Worm (Caenorhabditis elegans) whole organism, midembryonic: ENCODE measurements around the gene clpp-1.

Source experiments
- T22C8.4 ChIP-seq: fragments of 200-800 bp; sonication (Bioruptor generic); IDR thresholded peaks from 2 replicates; pipeline ENCODE4 v1.3.6; 2022; ENCODE audit warnings: missing genetic modification characterization, missing compliant biosample characterization
- cog-1 ChIP-seq: sonication (generic microtip); optimal IDR thresholded peaks from 2 replicates; lab custom pipeline; 2016; ENCODE audit warnings: missing genetic modification characterization, missing compliant biosample characterization
- flt-1 ChIP-seq: fragments of 200-800 bp; sonication (Bioruptor generic); IDR thresholded peaks from 2 replicates; pipeline ENCODE4 v1.3.6; 2022; ENCODE audit warnings: missing genetic modification characterization, missing compliant biosample characterization
- klf-2 ChIP-seq: fragments of 200-800 bp; sonication (Bioruptor generic); conservative IDR thresholded peaks from 2 replicates; pipeline ENCODE4 v1.3.6; 2022; ENCODE audit warnings: missing genetic modification reagents, missing genetic modification characterization, missing compliant biosample characterization
- med-1 ChIP-seq: sonication (generic microtip); optimal IDR thresholded peaks from 2 replicates; lab custom pipeline; 2017; ENCODE audit warnings: missing genetic modification characterization, mild to moderate bottlenecking, missing compliant biosample characterization, antibody characterized with exemption, missing genetic modification reagents; ENCODE audit not compliant: insufficient read depth
- ref-1 ChIP-seq: fragments of 200-800 bp; sonication (Bioruptor generic); conservative IDR thresholded peaks from 2 replicates; pipeline ENCODE4 v1.3.6; 2022; ENCODE audit warnings: missing genetic modification reagents, missing genetic modification characterization, missing compliant biosample characterization
- tab-1 ChIP-seq: fragments of 200-800 bp; sonication (Bioruptor generic); IDR thresholded peaks from 2 replicates; pipeline ENCODE4 v1.3.6; 2022; ENCODE audit warnings: missing genetic modification characterization, missing compliant biosample characterization
- ztf-23 ChIP-seq: fragments of 200-800 bp; sonication (Bioruptor generic); IDR thresholded peaks from 2 replicates; pipeline ENCODE4 v1.3.6; 2022; ENCODE audit warnings: missing genetic modification reagents, missing genetic modification characterization, missing compliant biosample characterization
- ztf-29 ChIP-seq: fragments of 200-800 bp; sonication (Bioruptor generic); IDR thresholded peaks from 2 replicates; pipeline ENCODE4 v1.3.6; 2022; ENCODE audit warnings: missing genetic modification reagents, missing genetic modification characterization, missing compliant biosample characterization

Gene clpp-1

ce11 chrII:10300082-10300749, 2.4 kb downstream of the clpp-1 start, which contains the start of gene nep-26:
Gene nep-26 (minus strand): TSS chrII:10300132.
- TF ChIP-seq ref-1 (GFP tag; lab: Robert Waterston, UW) = no peak
- TF ChIP-seq tab-1 (GFP tag; lab: Robert Waterston, UW) = no peak
- TF ChIP-seq ztf-29 (GFP tag; lab: Robert Waterston, UW) = no peak
- TF ChIP-seq med-1 (GFP tag; lab: Kevin White, UChicago) = no peak
- no peak for TF ChIP-seq ztf-23 (GFP tag; lab: Robert Waterston, UW)
- TF ChIP-seq cog-1 (tag; lab: Kevin White, UChicago) = no peak
- TF ChIP-seq klf-2 (GFP tag; lab: Robert Waterston, UW) = no peak
- no peak for TF ChIP-seq T22C8.4 (GFP tag; lab: Robert Waterston, UW)
- TF ChIP-seq flt-1 (GFP tag; lab: Robert Waterston, UW) = no peak

- no peak for TF ChIP-seq cog-1 (tag; lab: Kevin White, UChicago)
- no peak for TF ChIP-seq med-1 (GFP tag; lab: Kevin White, UChicago)
- no peak for TF ChIP-seq ztf-23 (GFP tag; lab: Robert Waterston, UW)
- TF ChIP-seq klf-2 (GFP tag; lab: Robert Waterston, UW) = no peak
- TF ChIP-seq tab-1 (GFP tag; lab: Robert Waterston, UW) = no peak
- TF ChIP-seq ztf-29 (GFP tag; lab: Robert Waterston, UW) = no peak
- no peak for TF ChIP-seq ref-1 (GFP tag; lab: Robert Waterston, UW)
- TF ChIP-seq flt-1 (GFP tag; lab: Robert Waterston, UW) = no peak
- TF ChIP-seq T22C8.4 (GFP tag; lab: Robert Waterston, UW) = no peak
These were observed 8.4 kb downstream of the clpp-1 start for ce11 chrII:10294262-10294661.

ce11 chrII:10288926-10289325, 13.7 kb downstream of the clpp-1 start:
- TF ChIP-seq T22C8.4 (GFP tag; lab: Robert Waterston, UW) (no peak), cog-1 (tag; lab: Kevin White, UChicago) (no peak), flt-1 (GFP tag; lab: Robert Waterston, UW) (no peak), med-1 (GFP tag; lab: Kevin White, UChicago) (no peak), ztf-29 (GFP tag; lab: Robert Waterston, UW) (no peak), klf-2 (GFP tag; lab: Robert Waterston, UW) (no peak), tab-1 (GFP tag; lab: Robert Waterston, UW) (no peak), ztf-23 (GFP tag; lab: Robert Waterston, UW) (no peak)

- no peak for TF ChIP-seq med-1 (GFP tag; lab: Kevin White, UChicago)
- no peak for TF ChIP-seq klf-2 (GFP tag; lab: Robert Waterston, UW)
- no peak for TF ChIP-seq flt-1 (GFP tag; lab: Robert Waterston, UW)
- no peak for TF ChIP-seq ztf-29 (GFP tag; lab: Robert Waterston, UW)
- no peak for TF ChIP-seq cog-1 (tag; lab: Kevin White, UChicago)
- no peak for TF ChIP-seq T22C8.4 (GFP tag; lab: Robert Waterston, UW)
- no peak for TF ChIP-seq ref-1 (GFP tag; lab: Robert Waterston, UW)
- TF ChIP-seq tab-1 (GFP tag; lab: Robert Waterston, UW) = no peak
- TF ChIP-seq ztf-23 (GFP tag; lab: Robert Waterston, UW) = no peak
These were observed 17.7 kb downstream of the clpp-1 start for ce11 chrII:10284991-10285390.

ce11 chrII:10283145-10283544, 19.5 kb downstream of the clpp-1 start:
- TF ChIP-seq T22C8.4 (GFP tag; lab: Robert Waterston, UW) (no peak), tab-1 (GFP tag; lab: Robert Waterston, UW) (no peak), cog-1 (tag; lab: Kevin White, UChicago) (no peak), ref-1 (GFP tag; lab: Robert Waterston, UW) (no peak), ztf-23 (GFP tag; lab: Robert Waterston, UW) (no peak), flt-1 (GFP tag; lab: Robert Waterston, UW) (no peak), klf-2 (GFP tag; lab: Robert Waterston, UW) (no peak), med-1 (GFP tag; lab: Kevin White, UChicago) (no peak), ztf-29 (GFP tag; lab: Robert Waterston, UW) (no peak)

- TF ChIP-seq ref-1 (GFP tag; lab: Robert Waterston, UW) (no peak), klf-2 (GFP tag; lab: Robert Waterston, UW) (no peak), ztf-23 (GFP tag; lab: Robert Waterston, UW) (no peak), tab-1 (GFP tag; lab: Robert Waterston, UW) (no peak), ztf-29 (GFP tag; lab: Robert Waterston, UW) (no peak), flt-1 (GFP tag; lab: Robert Waterston, UW) (no peak), med-1 (GFP tag; lab: Kevin White, UChicago) (no peak), T22C8.4 (GFP tag; lab: Robert Waterston, UW) (no peak), cog-1 (tag; lab: Kevin White, UChicago) (no peak)
These were observed 21.0 kb downstream of the clpp-1 start for ce11 chrII:10281674-10282073.

- TF ChIP-seq ztf-23 (GFP tag; lab: Robert Waterston, UW) (no peak), tab-1 (GFP tag; lab: Robert Waterston, UW) (no peak), ref-1 (GFP tag; lab: Robert Waterston, UW) (no peak), flt-1 (GFP tag; lab: Robert Waterston, UW) (no peak), T22C8.4 (GFP tag; lab: Robert Waterston, UW) (no peak), cog-1 (tag; lab: Kevin White, UChicago) (no peak), klf-2 (GFP tag; lab: Robert Waterston, UW) (no peak), med-1 (GFP tag; lab: Kevin White, UChicago) (no peak), ztf-29 (GFP tag; lab: Robert Waterston, UW) (no peak)
These were observed 23.1 kb downstream of the clpp-1 start, which contains the start of gene ZK971.1 for ce11 chrII:10279561-10279960. Gene ZK971.1 (minus strand): TSS chrII:10279661.

- TF ChIP-seq ztf-29 (GFP tag; lab: Robert Waterston, UW) (no peak), klf-2 (GFP tag; lab: Robert Waterston, UW) (no peak), tab-1 (GFP tag; lab: Robert Waterston, UW) (no peak), ztf-23 (GFP tag; lab: Robert Waterston, UW) (no peak)
These were observed 31.5 kb downstream of the clpp-1 start, which contains the start of gene F54B3.4 for ce11 chrII:10271093-10271492. Gene F54B3.4 (minus strand): TSS chrII:10271193.
